Fruit fly (Drosophila melanogaster) whole organism, embryonic: Measurements from ENCODE around the gene mthl2.

Experiments used
- ATbp ChIP-seq: fragments of 200-800 bp; sonication (Bioruptor generic); optimal IDR thresholded peaks from 2 replicates; lab custom pipeline; 2017; ENCODE audit warnings: missing biosample characterization, mild to moderate bottlenecking, missing genetic modification characterization, missing genetic modification reagents
- Adf1 ChIP-seq: fragments of 200-800 bp; sonication (Bioruptor generic); IDR thresholded peaks from 2 replicates; pipeline ENCODE4 v1.3.6; 2022; ENCODE audit warnings: missing biosample characterization, missing genetic modification characterization
- Awh ChIP-seq: fragments of 200-800 bp; sonication (Bioruptor generic); IDR thresholded peaks from 2 replicates; pipeline ENCODE4, ENCODE4 v1.3.6; 2022; ENCODE audit warnings: missing biosample characterization, missing genetic modification characterization
- Bgb ChIP-seq: fragments of 200-800 bp; sonication (Bioruptor generic); IDR thresholded peaks from 2 replicates; pipeline ENCODE4 v1.3.6; 2022; ENCODE audit warnings: missing biosample characterization, missing genetic modification characterization; ENCODE audit not compliant: partially characterized antibody
- C15 ChIP-seq: fragments of 200-800 bp; sonication (Bioruptor generic); IDR thresholded peaks from 3 replicates; pipeline ENCODE4 v1.3.6; 2022; ENCODE audit warnings: missing biosample characterization, missing genetic modification characterization
- CG11093 ChIP-seq: fragments of 200-800 bp; sonication (Bioruptor generic); IDR thresholded peaks from 3 replicates; pipeline ENCODE4 v1.3.6; 2022; ENCODE audit warnings: missing biosample characterization, missing genetic modification characterization
- CG12219 ChIP-seq: fragments of 200-800 bp; sonication (Bioruptor generic); optimal IDR thresholded peaks from 3 replicates; lab custom pipeline; 2018; ENCODE audit warnings: missing biosample characterization, mild to moderate bottlenecking, missing genetic modification characterization
- CG13894 ChIP-seq: fragments of 200-800 bp; sonication (Bioruptor generic); optimal IDR thresholded peaks from 3 replicates; lab custom pipeline; 2018; ENCODE audit warnings: missing biosample characterization, mild to moderate bottlenecking, missing genetic modification characterization, moderate library complexity
- CG17385 ChIP-seq: fragments of 200-800 bp; sonication (Bioruptor generic); optimal IDR thresholded peaks from 3 replicates; lab custom pipeline; 2018; ENCODE audit warnings: missing biosample characterization, mild to moderate bottlenecking, missing genetic modification characterization
- CG3726 ChIP-seq: fragments of 200-800 bp; sonication (Bioruptor generic); IDR thresholded peaks from 3 replicates; pipeline ENCODE4, ENCODE4 v1.3.6; 2022; ENCODE audit warnings: missing biosample characterization, missing genetic modification characterization
- CG42726 ChIP-seq: fragments of 200-800 bp; sonication (Bioruptor generic); IDR thresholded peaks from 2 replicates; pipeline ENCODE4 v1.3.6; 2022; ENCODE audit warnings: missing biosample characterization, missing genetic modification characterization; ENCODE audit not compliant: partially characterized antibody
- CG6791 ChIP-seq: fragments of 200-800 bp; sonication (Bioruptor generic); IDR thresholded peaks from 3 replicates; pipeline ENCODE4 v1.3.6; 2022; ENCODE audit warnings: missing biosample characterization, missing genetic modification characterization; ENCODE audit not compliant: partially characterized antibody
- CG6854 ChIP-seq: fragments of 200-800 bp; sonication (Bioruptor generic); optimal IDR thresholded peaks from 3 replicates; lab custom pipeline; 2017; ENCODE audit warnings: missing biosample characterization, mild to moderate bottlenecking, missing genetic modification characterization
- CG7271 ChIP-seq: fragments of 200-800 bp; sonication (Bioruptor generic); optimal IDR thresholded peaks from 2 replicates; lab custom pipeline; 2018; ENCODE audit warnings: missing biosample characterization, mild to moderate bottlenecking, missing genetic modification characterization, moderate library complexity
- CG7987 ChIP-seq: fragments of 200-800 bp; sonication (Bioruptor generic); optimal IDR thresholded peaks from 2 replicates; lab custom pipeline; 2018; ENCODE audit warnings: missing biosample characterization, mild to moderate bottlenecking, missing genetic modification characterization, moderate library complexity
- CG8290 ChIP-seq, 3 experiments: fragments of 200-800 bp; sonication (Bioruptor generic); optimal IDR thresholded peaks; 2 replicates each; lab custom pipeline; 2016 to 2019; ENCODE audit warnings: missing biosample characterization in 3 of 3, missing genetic modification characterization in 3 of 3, mild to moderate bottlenecking in 2 of 3, moderate library complexity in 1 of 3
- CG9876 ChIP-seq: fragments of 200-800 bp; sonication (Bioruptor generic); optimal IDR thresholded peaks from 2 replicates; lab custom pipeline; 2016; ENCODE audit warnings: missing biosample characterization, missing genetic modification characterization
- CkIIα-i1 ChIP-seq: fragments of 200-800 bp; sonication (Bioruptor generic); IDR thresholded peaks from 2 replicates; pipeline ENCODE4 v1.3.6; 2022; ENCODE audit warnings: missing biosample characterization, missing genetic modification characterization
- Deaf1 ChIP-seq: fragments of 200-800 bp; optimal IDR thresholded peaks from 3 replicates; lab custom pipeline; 2019; ENCODE audit warnings: missing biosample characterization, mild to moderate bottlenecking, missing genetic modification characterization, moderate library complexity
- E2f2 ChIP-seq: fragments of 200-800 bp; sonication (Bioruptor generic); IDR thresholded peaks from 2 replicates; pipeline ENCODE4 v1.3.6; 2022; ENCODE audit warnings: missing biosample characterization, missing genetic modification characterization
- Eip74EF ChIP-seq, 2 experiments: fragments of 200-800 bp in 1 of 2; fragments of >200 bp in 1 of 2; sonication (Bioruptor generic) in 1 of 2; optimal IDR thresholded peaks; 2 replicates each; lab custom pipeline; 2017 to 2019; ENCODE audit warnings: missing biosample characterization in 2 of 2, missing genetic modification characterization in 2 of 2, mild to moderate bottlenecking in 1 of 2, moderate library complexity in 1 of 2
- Ets65A ChIP-seq: fragments of 200-800 bp; sonication (Bioruptor generic); peaks from one replicate; lab custom pipeline; 2016; ENCODE audit warnings: missing biosample characterization, missing genetic modification characterization
- Ets97D ChIP-seq: fragments of 200-800 bp; sonication (Bioruptor generic); optimal IDR thresholded peaks from 3 replicates; lab custom pipeline; 2016; ENCODE audit warnings: missing biosample characterization, missing genetic modification characterization
- Kr ChIP-seq: fragments of 200-800 bp; sonication (Bioruptor generic); optimal IDR thresholded peaks from 2 replicates; lab custom pipeline; 2017; ENCODE audit warnings: missing biosample characterization, mild to moderate bottlenecking, missing genetic modification characterization
- Lim3 ChIP-seq: fragments of 200-800 bp; sonication (Bioruptor generic); IDR thresholded peaks from 2 replicates; pipeline ENCODE4 v1.3.6; 2022; ENCODE audit warnings: missing biosample characterization, missing genetic modification characterization
- NFAT ChIP-seq: fragments of 200-800 bp; sonication (Bioruptor generic); IDR thresholded peaks from 2 replicates; pipeline ENCODE4 v1.3.6; 2022; ENCODE audit warnings: missing biosample characterization, missing genetic modification characterization
- Nf-YB ChIP-seq: fragments of 200-800 bp; sonication (Bioruptor generic); optimal IDR thresholded peaks from 3 replicates; lab custom pipeline; 2019; ENCODE audit warnings: missing biosample characterization, mild to moderate bottlenecking, missing genetic modification characterization, moderate library complexity
- Nf-YC ChIP-seq: fragments of 200-800 bp; optimal IDR thresholded peaks from 3 replicates; lab custom pipeline; 2019; ENCODE audit warnings: missing biosample characterization, mild to moderate bottlenecking, missing genetic modification characterization, moderate library complexity
- NfI ChIP-seq: fragments of 200-800 bp; sonication (Bioruptor generic); optimal IDR thresholded peaks from 3 replicates; lab custom pipeline; 2018; ENCODE audit warnings: missing biosample characterization, mild to moderate bottlenecking, missing genetic modification characterization, moderate library complexity
- Oli ChIP-seq: fragments of 200-800 bp; sonication (Bioruptor generic); optimal IDR thresholded peaks from 2 replicates; lab custom pipeline; 2018; ENCODE audit warnings: missing biosample characterization, mild to moderate bottlenecking, missing genetic modification characterization, moderate library complexity
- Six4 ChIP-seq: fragments of 200-800 bp; sonication (Bioruptor generic); optimal IDR thresholded peaks from 2 replicates; lab custom pipeline; 2016; ENCODE audit warnings: missing biosample characterization, missing genetic modification characterization
- Sry-β ChIP-seq: fragments of 200-800 bp; sonication (Bioruptor generic); optimal IDR thresholded peaks from 2 replicates; lab custom pipeline; 2018; ENCODE audit warnings: missing biosample characterization, mild to moderate bottlenecking, missing genetic modification characterization, moderate library complexity
- ash1 ChIP-seq: fragments of 200-800 bp; sonication (Bioruptor generic); optimal IDR thresholded peaks from 2 replicates; lab custom pipeline; 2018; ENCODE audit warnings: missing biosample characterization, mild to moderate bottlenecking, missing genetic modification characterization
- az2 ChIP-seq: fragments of 200-800 bp; sonication (Bioruptor generic); optimal IDR thresholded peaks from 3 replicates; lab custom pipeline; 2016; ENCODE audit warnings: missing biosample characterization, missing genetic modification characterization
- bigmax ChIP-seq: fragments of 200-800 bp; sonication (Bioruptor generic); optimal IDR thresholded peaks from 2 replicates; lab custom pipeline; 2018; ENCODE audit warnings: missing biosample characterization, mild to moderate bottlenecking, missing genetic modification characterization
- br ChIP-seq: fragments of >200 bp; optimal IDR thresholded peaks from 2 replicates; lab custom pipeline; 2017
- bsh ChIP-seq, 2 experiments: fragments of 200-800 bp; sonication (Bioruptor generic); optimal IDR thresholded peaks; 2 replicates each; lab custom pipeline; 2017 to 2018; ENCODE audit warnings: mild to moderate bottlenecking in 2 of 2, missing biosample characterization in 2 of 2, missing genetic modification characterization in 2 of 2, moderate library complexity in 1 of 2
- cato ChIP-seq: fragments of 200-800 bp; sonication (Bioruptor generic); optimal IDR thresholded peaks from 2 replicates; lab custom pipeline; 2016; ENCODE audit warnings: missing biosample characterization, missing genetic modification characterization, borderline replicate concordance
- chm ChIP-seq: fragments of 200-800 bp; sonication (Bioruptor generic); IDR thresholded peaks from 2 replicates; pipeline ENCODE4 v1.3.6; 2022; ENCODE audit warnings: missing biosample characterization, missing genetic modification characterization
- ind ChIP-seq: fragments of 200-800 bp; sonication (Bioruptor generic); optimal IDR thresholded peaks from 3 replicates; lab custom pipeline; 2016; ENCODE audit warnings: missing biosample characterization, missing genetic modification characterization
- mam ChIP-seq: fragments of 200-800 bp; sonication (Bioruptor generic); optimal IDR thresholded peaks from 3 replicates; lab custom pipeline; 2016; ENCODE audit warnings: missing biosample characterization, missing genetic modification characterization
- nau ChIP-seq: fragments of 200-800 bp; sonication (Bioruptor generic); optimal IDR thresholded peaks from 3 replicates; lab custom pipeline; 2017; ENCODE audit warnings: missing biosample characterization, mild to moderate bottlenecking, missing genetic modification characterization, missing genetic modification reagents
- odd ChIP-seq: fragments of 200-800 bp; sonication (Bioruptor generic); optimal IDR thresholded peaks from 2 replicates; lab custom pipeline; 2017; ENCODE audit warnings: missing biosample characterization, mild to moderate bottlenecking, missing genetic modification characterization
- ranshi ChIP-seq: fragments of 200-800 bp; sonication (Bioruptor generic); IDR thresholded peaks from 2 replicates; pipeline ENCODE4 v1.3.6; 2022; ENCODE audit warnings: missing biosample characterization, missing genetic modification characterization
- repo ChIP-seq: fragments of 200-800 bp; sonication (Bioruptor generic); optimal IDR thresholded peaks from 2 replicates; lab custom pipeline; 2016; ENCODE audit warnings: missing biosample characterization, missing genetic modification characterization
- run ChIP-seq: fragments of 200-800 bp; sonication (Bioruptor generic); optimal IDR thresholded peaks from 3 replicates; lab custom pipeline; 2018; ENCODE audit warnings: missing biosample characterization, mild to moderate bottlenecking, missing genetic modification characterization
- seq ChIP-seq: fragments of 200-800 bp; sonication (Bioruptor generic); IDR thresholded peaks from 2 replicates; pipeline ENCODE4 v1.3.6; 2022; ENCODE audit warnings: missing biosample characterization, missing genetic modification characterization
- sob ChIP-seq: fragments of 200-800 bp; sonication (Bioruptor generic); IDR thresholded peaks from 2 replicates; pipeline ENCODE4 v1.3.6; 2022; ENCODE audit warnings: missing biosample characterization, missing genetic modification characterization
- ttk ChIP-seq: fragments of 200-800 bp; sonication (Bioruptor generic); IDR thresholded peaks from 2 replicates; pipeline ENCODE4 v2.1.2; 2022; ENCODE audit warnings: missing biosample characterization, missing genetic modification characterization
- tup ChIP-seq: fragments of 200-800 bp; sonication (Bioruptor generic); optimal IDR thresholded peaks from 2 replicates; lab custom pipeline; 2016; ENCODE audit warnings: missing biosample characterization, mild to moderate bottlenecking, missing genetic modification characterization, moderate library complexity

The mthl2 gene

DNA sequence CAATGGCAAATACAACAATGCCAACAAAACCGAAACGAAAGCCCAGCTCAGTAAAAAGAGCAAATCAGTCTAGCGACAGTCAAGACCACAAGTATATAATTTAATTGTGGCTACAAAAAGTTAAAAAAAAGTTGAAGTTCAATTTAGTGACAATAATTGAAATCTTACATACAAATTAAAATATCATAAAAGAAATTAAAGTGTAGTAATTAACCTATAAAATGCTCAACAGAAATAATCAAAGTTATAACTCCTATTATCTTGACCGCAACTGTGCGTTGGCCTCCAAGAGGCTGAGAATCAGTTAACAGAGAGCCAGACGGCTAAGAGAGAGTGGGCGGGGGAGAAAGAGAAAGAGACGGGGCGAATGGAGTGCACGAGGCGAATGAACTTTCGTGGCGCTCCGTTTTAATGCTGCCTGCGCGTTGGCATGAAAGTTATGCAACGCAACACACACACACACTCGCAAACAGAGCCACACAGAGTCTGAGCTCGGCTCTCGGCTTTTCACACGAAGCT, 7.2 kb downstream of the mthl2 start:
- TF ChIP-seq CG6791 (no peak), Nf-YC (tag; lab: Kevin White, UChicago) (no peak), C15 (no peak), Lim3 (GFP tag; lab: Robert Waterston, UW) (no peak), CG7987 (GFP tag; lab: Kevin White, UChicago) (peak; percentile 24), ttk (GFP tag; lab: Robert Waterston, UW) (peak; percentile 74), cato (GFP tag; lab: Kevin White, UChicago) (peak; percentile 38), Nf-YB (GFP tag; lab: Kevin White, UChicago) (peak; percentile 77), ranshi (GFP tag; lab: Robert Waterston, UW) (peak; percentile 61; the same call in 1 of the 2 replicates), CG13894 (no peak), az2 (peak; percentile 85), CG6854 (GFP tag; lab: Kevin White, UChicago) (peak; percentile 27), Ets97D (peak; percentile 34), NfI (peak; percentile 59), Ets65A (peak; percentile 86), CG17385 (GFP tag; lab: Kevin White, UChicago) (peak; percentile 76), CG8290 (GFP tag; optimal IDR thresholded peaks at IDR 0.05; lab: Kevin White, UChicago) (no peak), CG8290 (tag; optimal IDR thresholded peaks at IDR 0.05; lab: Kevin White, UChicago) (peak in 1 of 2 experiments; percentile 19), repo (GFP tag; lab: Kevin White, UChicago) (no peak), Sry-β (GFP tag; lab: Kevin White, UChicago) (peak; percentile 7), CG11093 (GFP tag; lab: Robert Waterston, UW) (peak; percentile 62), CkIIα-i1 (GFP tag; lab: Robert Waterston, UW) (no peak), chm (GFP tag; lab: Robert Waterston, UW) (no peak; the same call in 1 of the 2 replicates), ash1 (GFP tag; lab: Kevin White, UChicago) (no peak), CG7271 (tag; lab: Kevin White, UChicago) (peak; percentile 50), bsh (GFP tag; optimal IDR thresholded peaks at IDR 0.05; lab: Kevin White, UChicago) (peak; percentile 84 to 95), mam (GFP tag; lab: Kevin White, UChicago) (no peak), seq (GFP tag; lab: Robert Waterston, UW) (peak; percentile 37; the same call in 1 of the 2 replicates), CG12219 (GFP tag; lab: Kevin White, UChicago) (peak; percentile 83), E2f2 (GFP tag; lab: Robert Waterston, UW) (no peak; the same call in 1 of the 2 replicates), NFAT (GFP tag; lab: Robert Waterston, UW) (no peak), run (tag; lab: Kevin White, UChicago) (peak; percentile 73), br (lab: Kevin White, UChicago) (no peak), CG42726 (GFP tag; lab: Robert Waterston, UW) (no peak), bigmax (GFP tag; lab: Kevin White, UChicago) (no peak), CG3726 (GFP tag; lab: Robert Waterston, UW) (no peak), Oli (tag; lab: Kevin White, UChicago) (peak; percentile 89), tup (GFP tag; lab: Kevin White, UChicago) (peak; percentile 36), Kr (no peak), Deaf1 (tag; lab: Kevin White, UChicago) (peak; percentile 93), ATbp (GFP tag; lab: Kevin White, UChicago) (peak; percentile 82), Awh (GFP tag; lab: Robert Waterston, UW) (peak; percentile 87), sob (GFP tag; lab: Robert Waterston, UW) (peak; percentile 65), Bgb (GFP tag; lab: Robert Waterston, UW) (no peak), odd (GFP tag; lab: Kevin White, UChicago) (peak; percentile 74), Adf1 (no peak), Six4 (GFP tag; lab: Kevin White, UChicago) (peak; percentile 78), CG9876 (GFP tag; lab: Kevin White, UChicago) (no peak), Eip74EF (GFP tag; optimal IDR thresholded peaks at IDR 0.05; lab: Kevin White, UChicago) (peak in 1 of 2 experiments; percentile 89), nau (GFP tag; lab: Kevin White, UChicago) (peak; percentile 76), ind (GFP tag; lab: Kevin White, UChicago) (peak; percentile 78)
